Worm (Caenorhabditis elegans) whole organism, L4/young adult: ENCODE data around the gene srh-266.

Experiments used
- W03F9.2 ChIP-seq: fragments of 150-350 bp; optimal IDR thresholded peaks from 2 replicates; lab custom pipeline; 2014; ENCODE audit warnings: missing biosample characterization, missing genetic modification characterization
- dao-5 ChIP-seq: sonication (generic microtip); optimal IDR thresholded peaks from 2 replicates; lab custom pipeline; 2016; ENCODE audit warnings: missing genotype, missing genetic modification characterization, moderate library complexity, missing compliant biosample characterization
- him-1 ChIP-seq: sonication (generic microtip); optimal IDR thresholded peaks from 2 replicates; lab custom pipeline; 2016; ENCODE audit warnings: missing genotype, missing genetic modification reagents, missing genetic modification characterization, missing compliant biosample characterization

srh-266 gene

ce11 chrV:664337-664847, at the start of gene srh-266, which contains the start of gene F31F4.11:
TSS of gene srh-266 (plus strand) at chrV:664797.
TSS of gene F31F4.11 (minus strand) at chrV:664437.
- TF ChIP-seq dao-5 (tag; lab: Kevin White, UChicago) (no peak), him-1 (no peak), W03F9.2 (tag; lab: Kevin White, UChicago) (no peak)

ce11 chrV:615275-615674, 49.3 kb upstream of the srh-266 start, which contains the start of gene F48G7.13:
TSS of gene F48G7.13 (plus strand) at chrV:615575.
- TF ChIP-seq dao-5 (tag; lab: Kevin White, UChicago) (no peak), W03F9.2 (tag; lab: Kevin White, UChicago) (no peak), him-1 (no peak)

- TF ChIP-seq W03F9.2 (tag; lab: Kevin White, UChicago), result no peak
- no peak for TF ChIP-seq dao-5 (tag; lab: Kevin White, UChicago)
- no peak for TF ChIP-seq him-1
Measured at ce11 chrV:617917-618316, 46.7 kb upstream of the srh-266 start.

- no peak for TF ChIP-seq him-1
- TF ChIP-seq W03F9.2 (tag; lab: Kevin White, UChicago), result peak; percentile 36
Measured at ce11 chrV:619054-619453, 45.5 kb upstream of the srh-266 start, which contains the start of gene F48G7.4. TSS of gene F48G7.4 (plus strand) at chrV:619453.

- TF ChIP-seq dao-5 (tag; lab: Kevin White, UChicago), result no peak
- no peak for TF ChIP-seq W03F9.2 (tag; lab: Kevin White, UChicago)
Measured at ce11 chrV:620987-621386, 43.6 kb upstream of the srh-266 start.

ce11 chrV:622902-623301, 41.7 kb upstream of the srh-266 start, which contains the start of gene F48G7.5:
TSS of gene F48G7.5 (minus strand) at chrV:622935.
- TF ChIP-seq him-1, result no peak
- TF ChIP-seq W03F9.2 (tag; lab: Kevin White, UChicago), result no peak
- no peak for TF ChIP-seq dao-5 (tag; lab: Kevin White, UChicago)

ce11 chrV:624922-625321, 39.7 kb upstream of the srh-266 start, which contains the start of gene srt-17:
TSS of gene srt-17 (minus strand) at chrV:625022.
- TF ChIP-seq him-1, result no peak
- no peak for TF ChIP-seq dao-5 (tag; lab: Kevin White, UChicago)
- TF ChIP-seq W03F9.2 (tag; lab: Kevin White, UChicago), result no peak

- TF ChIP-seq him-1, result no peak
Measured at ce11 chrV:626321-626720, 38.3 kb upstream of the srh-266 start, which contains the start of gene F48G7.7. TSS of gene F48G7.7 (minus strand) at chrV:626421.

ce11 chrV:627585-627984, 37.0 kb upstream of the srh-266 start, which contains the start of gene F48G7.8:
TSS of gene F48G7.8 (minus strand) at chrV:627685.
- TF ChIP-seq dao-5 (tag; lab: Kevin White, UChicago), result no peak
- TF ChIP-seq W03F9.2 (tag; lab: Kevin White, UChicago), result no peak
- TF ChIP-seq him-1, result no peak

- TF ChIP-seq W03F9.2 (tag; lab: Kevin White, UChicago), result no peak
Measured at ce11 chrV:628527-628926, 36.1 kb upstream of the srh-266 start, which contains the start of gene F48G7.9. TSS of gene F48G7.9 (minus strand) at chrV:628627.

- TF ChIP-seq dao-5 (tag; lab: Kevin White, UChicago), result no peak
- no peak for TF ChIP-seq him-1
- no peak for TF ChIP-seq W03F9.2 (tag; lab: Kevin White, UChicago)
Measured at ce11 chrV:631832-632231, 32.8 kb upstream of the srh-266 start.

ce11 chrV:634855-635254, 29.7 kb upstream of the srh-266 start, which contains the start of gene F48G7.10:
TSS of gene F48G7.10 (minus strand) at chrV:634955.
- no peak for TF ChIP-seq dao-5 (tag; lab: Kevin White, UChicago)
- TF ChIP-seq W03F9.2 (tag; lab: Kevin White, UChicago), result no peak
- no peak for TF ChIP-seq him-1

ce11 chrV:635630-636029, 29.0 kb upstream of the srh-266 start:
- no peak for TF ChIP-seq him-1
- no peak for TF ChIP-seq W03F9.2 (tag; lab: Kevin White, UChicago)
- TF ChIP-seq dao-5 (tag; lab: Kevin White, UChicago), result no peak

- TF ChIP-seq dao-5 (tag; lab: Kevin White, UChicago) (no peak), him-1 (no peak), W03F9.2 (tag; lab: Kevin White, UChicago) (no peak)
Measured at ce11 chrV:636281-636680, 28.3 kb upstream of the srh-266 start, which contains the start of gene pals-31. TSS of gene pals-31 (plus strand) at chrV:636581.

- TF ChIP-seq dao-5 (tag; lab: Kevin White, UChicago) (no peak), W03F9.2 (tag; lab: Kevin White, UChicago) (no peak), him-1 (no peak)
Measured at ce11 chrV:638328-638727, 26.3 kb upstream of the srh-266 start, which contains the start of gene srj-37. TSS of gene srj-37 (plus strand) at chrV:638628.
